Worm (Caenorhabditis elegans) whole organism, L1 larva: ENCODE measurements around the gene srw-134.

ENCODE experiments used
- ama-1 ChIP-seq: fragments of 150-350 bp; optimal IDR thresholded peaks from 2 replicates; lab custom pipeline; 2014
- elt-3 ChIP-seq, 6 experiments: fragments of 150-350 bp in 1 of 6; sonication (generic microtip); optimal IDR thresholded peaks; 2 replicates each; lab custom pipeline; 2017 to 2018; ENCODE audit warnings: missing biosample characterization in 6 of 6, missing genetic modification characterization in 6 of 6, inconsistent platforms in 1 of 6
- pqm-1 ChIP-seq: sonication (generic microtip); optimal IDR thresholded peaks from 3 replicates; lab custom pipeline; 2017; ENCODE audit warnings: missing biosample characterization, missing genetic modification characterization
- snpc-4 ChIP-seq: fragments of 150-350 bp; optimal IDR thresholded peaks from 2 replicates; lab custom pipeline; 2014; ENCODE audit warnings: missing biosample characterization, missing genetic modification characterization
- unc-130 ChIP-seq: fragments of 150-350 bp; optimal IDR thresholded peaks from 2 replicates; lab custom pipeline; 2017; ENCODE audit warnings: missing biosample characterization, missing genetic modification characterization, inconsistent platforms
- unc-62 ChIP-seq: fragments of 150-350 bp; optimal IDR thresholded peaks from 2 replicates; lab custom pipeline; 2014; ENCODE audit warnings: missing biosample characterization, missing genetic modification reagents, missing genetic modification characterization
- ztf-11 ChIP-seq, 2 experiments: sonication (generic microtip); optimal IDR thresholded peaks; 2 replicates each; lab custom pipeline; 2016 to 2017; ENCODE audit warnings: missing genetic modification characterization in 2 of 2, missing biosample characterization in 1 of 2, missing compliant biosample characterization in 1 of 2

- no peak for TF ChIP-seq unc-130
- TF ChIP-seq ama-1: no peak
- TF ChIP-seq pqm-1 (tag; lab: Kevin White, UChicago): no peak
- TF ChIP-seq snpc-4 (tag; lab: Kevin White, UChicago): no peak
- TF ChIP-seq ztf-11 (tag; optimal IDR thresholded peaks at IDR 0.05; lab: Kevin White, UChicago): no peak
- no peak for TF ChIP-seq unc-62 (GFP tag; lab: Kevin White, UChicago)
- no peak for TF ChIP-seq elt-3 (tag; optimal IDR thresholded peaks at IDR 0.05; lab: Kevin White, UChicago)
Measured at ce11 chrV:4104298-4104697, 8.1 kb downstream of the srw-134 start, which contains the start of gene srj-39.
